Worm (Caenorhabditis elegans): ENCODE results near the gene T27F7.12.

The T27F7.12 gene

ce11 chrII:5016977-5017585, 27.2 kb downstream of the T27F7.12 start (continued):
- TF ChIP-seq T20F7.1 (GFP tag; optimal IDR thresholded peaks at IDR 0.05) (no peak), F10B5.3 (tag; optimal IDR thresholded peaks at IDR 0.05) (no peak), hlh-30 (tag; optimal IDR thresholded peaks at IDR 0.05; ENCODE audit: insufficient read depth) (peak; percentile 77), ceh-32 (tag; optimal IDR thresholded peaks at IDR 0.05; ENCODE audit: poor library complexity) (no peak), cey-2 (tag; optimal IDR thresholded peaks at IDR 0.05; ENCODE audit: borderline replicate concordance, insufficient read depth) (no peak), R02D3.7 (tag; optimal IDR thresholded peaks at IDR 0.05) (no peak), lir-3 (tag; optimal IDR thresholded peaks at IDR 0.05) (no peak), pha-4 (GFP tag; IDR thresholded peaks at IDR 0.05) (peak; percentile 63; the same call in 1 of the 2 replicates), pha-4 (tag; optimal IDR thresholded peaks at IDR 0.05) (no peak), nhr-28 (tag; optimal IDR thresholded peaks at IDR 0.05) (peak; percentile 72), ceh-62 (tag; optimal IDR thresholded peaks at IDR 0.05) (no peak), F37D6.2 (tag; optimal IDR thresholded peaks at IDR 0.05) (peak; percentile 5), hmg-1.1 (GFP tag; IDR thresholded peaks at IDR 0.05) (peak; percentile 89)

DNA sequence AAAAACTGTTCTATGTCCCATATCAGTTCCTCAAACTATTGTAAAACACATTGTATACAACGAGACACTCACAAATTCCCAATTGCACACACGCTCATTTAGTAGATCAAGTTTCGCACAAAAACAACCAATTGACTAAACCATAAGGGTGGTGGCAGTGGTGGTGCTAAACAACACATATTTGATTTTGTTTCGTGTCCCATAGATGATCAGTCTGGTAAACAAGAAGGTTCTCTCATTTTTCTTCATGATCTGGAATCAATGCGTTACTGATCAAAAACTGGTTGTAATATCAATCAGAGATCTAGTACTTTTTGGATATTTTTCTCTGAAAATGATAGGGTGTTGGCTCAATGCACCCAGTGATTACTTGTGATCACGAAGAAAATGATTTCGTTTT, 28.7 kb downstream of the T27F7.12 start:
- no peak for TF ChIP-seq mes-2 (tag; optimal IDR thresholded peaks at IDR 0.05; ENCODE audit: poor library complexity, severe bottlenecking)
- TF ChIP-seq aha-1 (tag) = peak; percentile 24
- no peak for TF ChIP-seq nhr-48 (tag; optimal IDR thresholded peaks at IDR 0.05)
- TF ChIP-seq mxl-3 (GFP tag; optimal IDR thresholded peaks at IDR 0.05) = no peak
- TF ChIP-seq lim-7 (GFP tag; IDR thresholded peaks at IDR 0.05) = no peak
- TF ChIP-seq F44E2.7 (GFP tag; IDR thresholded peaks at IDR 0.05) = no peak
- no peak for TF ChIP-seq hlh-11 (tag; optimal IDR thresholded peaks at IDR 0.05)
- peak in 1 of 2 experiments; percentile 77 for TF ChIP-seq unc-62 (GFP tag; optimal IDR thresholded peaks at IDR 0.05 in 1 of 2)
- TF ChIP-seq unc-62 (tag; optimal IDR thresholded peaks at IDR 0.05) = no peak

DNA sequence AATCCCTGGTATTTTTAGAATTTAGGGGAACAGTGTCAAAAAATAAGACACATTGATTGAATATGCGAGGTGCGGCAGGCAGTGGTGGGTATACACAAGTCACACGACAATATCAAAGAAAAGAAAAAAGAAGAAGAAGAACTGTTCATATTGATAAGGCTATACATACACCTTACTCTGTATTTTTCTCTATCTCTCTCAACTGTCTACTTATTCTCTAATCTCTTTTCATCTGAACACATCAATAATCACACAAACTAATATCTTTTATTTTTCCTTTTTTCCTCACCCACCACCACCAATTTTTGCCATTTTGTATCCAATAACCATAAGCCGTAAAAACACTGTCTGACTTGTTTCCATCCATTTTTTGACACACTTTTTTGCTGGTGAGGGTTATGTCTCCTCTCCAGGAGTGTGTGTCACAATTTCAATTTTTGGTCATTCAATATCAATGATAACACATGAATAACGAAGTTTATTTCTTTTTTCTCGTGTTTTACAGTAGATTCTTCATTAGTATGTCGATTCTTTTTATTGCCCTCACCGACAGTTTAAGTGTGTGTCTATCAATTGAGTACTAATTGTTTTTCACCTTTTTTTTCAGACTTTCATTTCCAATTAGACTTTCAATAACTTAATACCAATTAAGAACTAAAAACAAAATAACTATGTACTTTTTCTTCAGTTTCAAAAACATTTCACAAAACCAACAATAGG, 29.6 kb downstream of the T27F7.12 start:
- TF ChIP-seq madf-9 (GFP tag; conservative IDR thresholded peaks at IDR 0.05) = no peak
- TF ChIP-seq nhr-10 (tag; optimal IDR thresholded peaks at IDR 0.05) = peak; percentile 60
- TF ChIP-seq mep-1 (tag; optimal IDR thresholded peaks at IDR 0.05) = peak; percentile 42
- no peak for TF ChIP-seq sdz-12 (GFP tag; optimal IDR thresholded peaks at IDR 0.05)
- peak; percentile 83 for TF ChIP-seq dve-1 (tag; optimal IDR thresholded peaks at IDR 0.05; ENCODE audit: insufficient read depth)
- peak; percentile 82 for TF ChIP-seq hlh-11 (tag; optimal IDR thresholded peaks at IDR 0.05)
- peak; percentile 9 for TF ChIP-seq mxl-3 (GFP tag; optimal IDR thresholded peaks at IDR 0.05)
- TF ChIP-seq R02D3.7 (tag; optimal IDR thresholded peaks at IDR 0.05) = no peak
- TF ChIP-seq snpc-1.2 (GFP tag; IDR thresholded peaks at IDR 0.05) = no peak
- peak; percentile 32 for TF ChIP-seq cey-2 (tag; optimal IDR thresholded peaks at IDR 0.05; ENCODE audit: borderline replicate concordance, insufficient read depth)
- TF ChIP-seq dmd-6 (GFP tag; IDR thresholded peaks at IDR 0.05) = peak; percentile 81
- TF ChIP-seq nhr-48 (tag; optimal IDR thresholded peaks at IDR 0.05) = peak; percentile 25
- TF ChIP-seq aly-2 (tag; optimal IDR thresholded peaks at IDR 0.05) = no peak
- no peak for TF ChIP-seq ceh-28 (tag; optimal IDR thresholded peaks at IDR 0.05)
- peak; percentile 4 for TF ChIP-seq nhr-76 (tag; optimal IDR thresholded peaks at IDR 0.05)
- peak; percentile 54; the same call in 1 of the 2 replicates for TF ChIP-seq lin-1 (GFP tag; IDR thresholded peaks at IDR 0.05)
- peak; percentile 82 for TF ChIP-seq php-3 (GFP tag; IDR thresholded peaks at IDR 0.05)
- TF ChIP-seq ztf-11 (tag; optimal IDR thresholded peaks at IDR 0.05) = no peak
- TF ChIP-seq hlh-30 (tag; optimal IDR thresholded peaks at IDR 0.05; ENCODE audit: insufficient read depth) = peak; percentile 62
- peak; percentile 83 for TF ChIP-seq nhr-28 (tag; optimal IDR thresholded peaks at IDR 0.05)
- TF ChIP-seq nhr-25 (tag; optimal IDR thresholded peaks at IDR 0.05; ENCODE audit: borderline replicate concordance, insufficient read depth) = peak; percentile 17
- TF ChIP-seq lsy-2 (tag; optimal IDR thresholded peaks at IDR 0.05) = peak in 1 of 2 experiments; percentile 25
- no peak for TF ChIP-seq F44E2.7 (GFP tag; IDR thresholded peaks at IDR 0.05)
- peak; percentile 65 for TF ChIP-seq T20F7.1 (GFP tag; optimal IDR thresholded peaks at IDR 0.05)
- TF ChIP-seq unc-62 (GFP tag; optimal IDR thresholded peaks at IDR 0.05 in 1 of 2) = peak in 1 of 2 experiments; percentile 88
- TF ChIP-seq unc-62 (tag; optimal IDR thresholded peaks at IDR 0.05) = no peak
- TF ChIP-seq hif-1 (tag; optimal IDR thresholded peaks at IDR 0.05) = no peak
- TF ChIP-seq mdl-1 (tag; optimal IDR thresholded peaks at IDR 0.05) = peak in 1 of 2 experiments; percentile 42
- no peak for TF ChIP-seq arid-1 (GFP tag; conservative IDR thresholded peaks at IDR 0.05)
- no peak for TF ChIP-seq lin-13 (GFP tag; optimal IDR thresholded peaks at IDR 0.05)
- TF ChIP-seq daf-16 (GFP tag; optimal IDR thresholded peaks at IDR 0.05) = no peak
- peak; percentile 53 for TF ChIP-seq daf-16 (tag; optimal IDR thresholded peaks at IDR 0.05)

All from whole organism, L4 larva.